Worm (Caenorhabditis elegans) whole organism, late embryonic: ENCODE results near the gene morc-1.
A peak's percentile ranks its signal among the peaks of the same experiment; 100 is the strongest.

ENCODE experiments used
- C08G9.2 ChIP-seq: sonication (generic microtip); optimal IDR thresholded peaks from 2 replicates; lab custom pipeline; 2016; ENCODE audit warnings: mild to moderate bottlenecking, missing genetic modification characterization, moderate library complexity, missing compliant biosample characterization
- K02D7.2 ChIP-seq: sonication (generic microtip); optimal IDR thresholded peaks from 2 replicates; lab custom pipeline; 2017; ENCODE audit warnings: mild to moderate bottlenecking, missing genetic modification characterization, missing compliant biosample characterization
- K09A11.1 ChIP-seq: sonication (generic microtip); optimal IDR thresholded peaks from 2 replicates; lab custom pipeline; 2017; ENCODE audit warnings: antibody characterized with exemption, mild to moderate bottlenecking, missing genetic modification characterization, missing compliant biosample characterization; ENCODE audit not compliant: insufficient read depth
- T23F11.4 ChIP-seq: fragments of 200-800 bp; sonication (Bioruptor generic); optimal IDR thresholded peaks from 2 replicates; lab custom pipeline; 2018; ENCODE audit warnings: mild to moderate bottlenecking, missing genetic modification characterization, missing compliant biosample characterization
- ahr-1 ChIP-seq: sonication (generic microtip); optimal IDR thresholded peaks from 2 replicates; lab custom pipeline; 2016; ENCODE audit warnings: missing genetic modification characterization, missing compliant biosample characterization
- ceh-2 ChIP-seq: sonication (generic microtip); optimal IDR thresholded peaks from 2 replicates; lab custom pipeline; 2016; ENCODE audit warnings: missing genotype, missing genetic modification characterization, missing compliant biosample characterization
- ceh-22 ChIP-seq: sonication (generic microtip); optimal IDR thresholded peaks from 2 replicates; lab custom pipeline; 2017; ENCODE audit warnings: missing biosample characterization, missing genetic modification characterization
- ceh-31 ChIP-seq: sonication (generic microtip); optimal IDR thresholded peaks from 2 replicates; lab custom pipeline; 2016; ENCODE audit warnings: missing genetic modification characterization, missing compliant biosample characterization
- ceh-34 ChIP-seq: sonication (generic microtip); optimal IDR thresholded peaks from 2 replicates; lab custom pipeline; 2016; ENCODE audit warnings: mild to moderate bottlenecking, missing genetic modification characterization, missing compliant biosample characterization
- ceh-45 ChIP-seq: fragments of 200-800 bp; sonication (Bioruptor generic); IDR thresholded peaks from 2 replicates; pipeline ENCODE4 v1.3.6; 2022; ENCODE audit warnings: missing genetic modification reagents, missing genetic modification characterization, missing compliant biosample characterization
- ceh-48 ChIP-seq: sonication (generic microtip); optimal IDR thresholded peaks from 2 replicates; lab custom pipeline; 2016; ENCODE audit warnings: missing genetic modification characterization, inconsistent platforms, missing compliant biosample characterization
- ceh-6 ChIP-seq: fragments of 200-800 bp; sonication (Bioruptor generic); optimal IDR thresholded peaks from 2 replicates; lab custom pipeline; 2018; ENCODE audit warnings: mild to moderate bottlenecking, missing genetic modification characterization, missing compliant biosample characterization
- che-1 ChIP-seq: sonication (generic microtip); optimal IDR thresholded peaks from 2 replicates; lab custom pipeline; 2016; ENCODE audit warnings: mild to moderate bottlenecking, missing genetic modification characterization, missing compliant biosample characterization
- elt-2 ChIP-seq: sonication (generic microtip); optimal IDR thresholded peaks from 2 replicates; lab custom pipeline; 2016; ENCODE audit warnings: missing genetic modification reagents, missing genetic modification characterization, missing compliant biosample characterization
- ets-4 ChIP-seq: sonication (generic microtip); optimal IDR thresholded peaks from 2 replicates; lab custom pipeline; 2016; ENCODE audit warnings: missing genetic modification characterization, missing compliant biosample characterization
- fax-1 ChIP-seq: sonication (generic microtip); optimal IDR thresholded peaks from 2 replicates; lab custom pipeline; 2016; ENCODE audit warnings: missing genotype, missing genetic modification characterization, missing compliant biosample characterization
- fkh-6 ChIP-seq: sonication (generic microtip); optimal IDR thresholded peaks from 2 replicates; lab custom pipeline; 2016; ENCODE audit warnings: missing genetic modification characterization, missing compliant biosample characterization
- gmeb-2 ChIP-seq: sonication (generic microtip); optimal IDR thresholded peaks from 2 replicates; lab custom pipeline; 2016; ENCODE audit warnings: missing genetic modification characterization, inconsistent platforms, missing compliant biosample characterization
- hlh-13 ChIP-seq: fragments of 200-800 bp; sonication (Bioruptor generic); optimal IDR thresholded peaks from 2 replicates; lab custom pipeline; 2018; ENCODE audit warnings: mild to moderate bottlenecking, missing genetic modification characterization, missing compliant biosample characterization
- hlh-30 ChIP-seq: sonication (generic microtip); optimal IDR thresholded peaks from 2 replicates; lab custom pipeline; 2017; ENCODE audit warnings: antibody characterized with exemption, missing genetic modification characterization, missing compliant biosample characterization; ENCODE audit not compliant: insufficient read depth
- hlh-6 ChIP-seq: sonication (generic microtip); optimal IDR thresholded peaks from 2 replicates; lab custom pipeline; 2016; ENCODE audit warnings: missing genotype, missing genetic modification characterization, missing compliant biosample characterization
- hlh-8 ChIP-seq: sonication (generic microtip); optimal IDR thresholded peaks from 2 replicates; lab custom pipeline; 2016; ENCODE audit warnings: missing genotype, missing genetic modification characterization, missing compliant biosample characterization
- lim-6 ChIP-seq: sonication (generic microtip); optimal IDR thresholded peaks from 2 replicates; lab custom pipeline; 2016; ENCODE audit warnings: missing genetic modification characterization, missing compliant biosample characterization
- lin-11 ChIP-seq: fragments of 200-800 bp; sonication (Bioruptor generic); optimal IDR thresholded peaks from 2 replicates; lab custom pipeline; 2018; ENCODE audit warnings: mild to moderate bottlenecking, missing genetic modification characterization, missing compliant biosample characterization
- mec-3 ChIP-seq: sonication (generic microtip); optimal IDR thresholded peaks from 2 replicates; lab custom pipeline; 2016; ENCODE audit warnings: borderline replicate concordance, missing genetic modification characterization, missing compliant biosample characterization
- nhr-11 ChIP-seq: fragments of 150-350 bp; optimal IDR thresholded peaks from 2 replicates; lab custom pipeline; 2014; ENCODE audit warnings: missing biosample characterization, missing genetic modification characterization
- nhr-232 ChIP-seq: sonication (generic microtip); optimal IDR thresholded peaks from 2 replicates; lab custom pipeline; 2016; ENCODE audit warnings: missing genetic modification characterization, missing compliant biosample characterization
- npax-4 ChIP-seq: sonication (generic microtip); optimal IDR thresholded peaks from 2 replicates; lab custom pipeline; 2016; ENCODE audit warnings: missing genetic modification characterization, missing compliant biosample characterization
- pag-3 ChIP-seq: sonication (generic microtip); optimal IDR thresholded peaks from 2 replicates; lab custom pipeline; 2016; ENCODE audit warnings: missing compliant biosample characterization, missing genetic modification characterization, borderline replicate concordance
- pat-9 ChIP-seq: fragments of 200-800 bp; sonication (Bioruptor generic); optimal IDR thresholded peaks from 2 replicates; lab custom pipeline; 2018; ENCODE audit warnings: mild to moderate bottlenecking, missing genetic modification characterization, moderate library complexity, missing compliant biosample characterization
- pqm-1 ChIP-seq: sonication (generic microtip); optimal IDR thresholded peaks from 2 replicates; lab custom pipeline; 2016; ENCODE audit warnings: missing genetic modification characterization, missing compliant biosample characterization
- ref-2 ChIP-seq: sonication (generic microtip); optimal IDR thresholded peaks from 2 replicates; lab custom pipeline; 2016; ENCODE audit warnings: missing genetic modification characterization, missing compliant biosample characterization
- rnt-1 ChIP-seq: sonication (generic microtip); optimal IDR thresholded peaks from 2 replicates; lab custom pipeline; 2016; ENCODE audit warnings: missing genetic modification characterization, missing compliant biosample characterization
- sdc-2 ChIP-seq: sonication (generic microtip); optimal IDR thresholded peaks from 2 replicates; lab custom pipeline; 2016; ENCODE audit warnings: missing genotype, missing genetic modification characterization, missing compliant biosample characterization
- sox-4 ChIP-seq: sonication (generic microtip); optimal IDR thresholded peaks from 2 replicates; lab custom pipeline; 2017; ENCODE audit warnings: mild to moderate bottlenecking, missing genetic modification characterization, inconsistent platforms, missing compliant biosample characterization
- tbx-7 ChIP-seq: sonication (generic microtip); optimal IDR thresholded peaks from 2 replicates; lab custom pipeline; 2016; ENCODE audit warnings: missing genotype, missing genetic modification characterization, missing compliant biosample characterization
- unc-42 ChIP-seq: sonication (generic microtip); optimal IDR thresholded peaks from 2 replicates; lab custom pipeline; 2016; ENCODE audit warnings: missing genotype, missing genetic modification characterization, missing compliant biosample characterization
- unc-55 ChIP-seq: sonication (generic microtip); optimal IDR thresholded peaks from 2 replicates; lab custom pipeline; 2017; ENCODE audit warnings: missing biosample characterization, missing genetic modification reagents, missing genetic modification characterization
- zip-5 ChIP-seq: sonication (generic microtip); optimal IDR thresholded peaks from 2 replicates; lab custom pipeline; 2016; ENCODE audit warnings: missing genetic modification characterization, missing compliant biosample characterization
- ztf-16 ChIP-seq: sonication (generic microtip); optimal IDR thresholded peaks from 2 replicates; lab custom pipeline; 2017; ENCODE audit warnings: missing genetic modification characterization, missing compliant biosample characterization

The morc-1 gene

ce11 chrIII:5190179-5190578, 16.5 kb downstream of the morc-1 start:
- peak; percentile 79 for TF ChIP-seq C08G9.2 (tag; lab: Kevin White, UChicago)
- peak; percentile 20 for TF ChIP-seq ceh-2
- TF ChIP-seq mec-3 (tag; lab: Kevin White, UChicago) = no peak
- TF ChIP-seq nhr-11 (tag; lab: Kevin White, UChicago) = no peak
- peak; percentile 35 for TF ChIP-seq zip-5 (tag; lab: Kevin White, UChicago)
- peak; percentile 91 for TF ChIP-seq ets-4 (tag; lab: Kevin White, UChicago)
- TF ChIP-seq ref-2 (tag; lab: Kevin White, UChicago) = peak; percentile 50
- TF ChIP-seq elt-2 (tag; lab: Kevin White, UChicago) = no peak
- TF ChIP-seq tbx-7 (tag; lab: Kevin White, UChicago) = peak; percentile 25
- peak; percentile 21 for TF ChIP-seq lim-6 (tag; lab: Kevin White, UChicago)
- TF ChIP-seq ceh-31 = peak; percentile 47
- TF ChIP-seq, all 69 proteins: peak for 8

- TF ChIP-seq ceh-22 (no peak), lin-11 (tag; lab: Kevin White, UChicago) (no peak), ceh-31 (no peak), gmeb-2 (tag; lab: Kevin White, UChicago) (no peak), sox-4 (tag; lab: Kevin White, UChicago) (no peak), ets-4 (tag; lab: Kevin White, UChicago) (no peak), fkh-6 (tag; lab: Kevin White, UChicago) (no peak), nhr-232 (tag; lab: Kevin White, UChicago) (no peak), ref-2 (tag; lab: Kevin White, UChicago) (no peak)
Measured at ce11 chrIII:5188426-5188825, 18.3 kb downstream of the morc-1 start, which contains the start of gene K10D2.8. K10D2.8 (plus strand) TSS chrIII:5188726.

- TF ChIP-seq hlh-6 (tag; lab: Kevin White, UChicago) (no peak), ceh-6 (GFP tag; lab: Kevin White, UChicago) (no peak), K02D7.2 (no peak), ceh-45 (GFP tag; lab: Robert Waterston, UW) (no peak), fax-1 (no peak), pat-9 (tag; lab: Kevin White, UChicago) (no peak), rnt-1 (tag; lab: Kevin White, UChicago) (no peak), ceh-22 (no peak), ahr-1 (no peak), pqm-1 (tag; lab: Kevin White, UChicago) (no peak), npax-4 (tag; lab: Kevin White, UChicago) (no peak), T23F11.4 (GFP tag; lab: Kevin White, UChicago) (no peak), che-1 (tag; lab: Kevin White, UChicago) (no peak), unc-55 (GFP tag; lab: Kevin White, UChicago) (no peak)
Measured at ce11 chrIII:5185620-5186019, 21.1 kb downstream of the morc-1 start, which contains the start of gene pup-2. pup-2 (plus strand) TSS chrIII:5185920.

ce11 chrIII:5183372-5183771, 23.3 kb downstream of the morc-1 start:
- peak; percentile 33 for TF ChIP-seq unc-42 (tag; lab: Kevin White, UChicago)
- no peak for TF ChIP-seq fkh-6 (tag; lab: Kevin White, UChicago)
- peak; percentile 40 for TF ChIP-seq hlh-8 (tag; lab: Kevin White, UChicago)
- TF ChIP-seq ref-2 (tag; lab: Kevin White, UChicago) = no peak
- peak; percentile 50 for TF ChIP-seq hlh-30 (tag; lab: Kevin White, UChicago)

ce11 chrIII:5181641-5182040, 25.1 kb downstream of the morc-1 start:
- TF ChIP-seq ceh-34 (tag; lab: Kevin White, UChicago) (no peak), ceh-31 (no peak), pag-3 (no peak), tbx-7 (tag; lab: Kevin White, UChicago) (no peak), sdc-2 (tag; lab: Kevin White, UChicago) (no peak), hlh-13 (no peak), K09A11.1 (tag; lab: Kevin White, UChicago) (no peak), ztf-16 (tag; lab: Kevin White, UChicago) (no peak), ceh-2 (no peak), ceh-48 (no peak), unc-42 (tag; lab: Kevin White, UChicago) (no peak)
